Worm (Caenorhabditis elegans) whole organism, mixed stage, embryonic: ENCODE data around the gene nhr-91.

Source experiments
- ces-1 ChIP-seq: fragments of 150-350 bp; optimal IDR thresholded peaks from 2 replicates; lab custom pipeline; 2014; ENCODE audit warnings: missing biosample characterization, missing genetic modification reagents, missing genetic modification characterization
- drap-1 ChIP-seq: fragments of 200-800 bp; sonication (Bioruptor generic); optimal IDR thresholded peaks from 3 replicates; lab custom pipeline; 2018; ENCODE audit warnings: mild to moderate bottlenecking, missing genetic modification characterization, missing compliant biosample characterization
- lin-32 ChIP-seq: fragments of 200-800 bp; sonication (Bioruptor generic); optimal IDR thresholded peaks from 2 replicates; lab custom pipeline; 2018; ENCODE audit warnings: mild to moderate bottlenecking, missing genetic modification characterization, missing compliant biosample characterization
- mab-5 ChIP-seq: fragments of 150-350 bp; optimal IDR thresholded peaks from 2 replicates; lab custom pipeline; 2014; ENCODE audit warnings: missing biosample characterization, missing genetic modification characterization
- mep-1 ChIP-seq: fragments of 150-350 bp; optimal IDR thresholded peaks from 2 replicates; lab custom pipeline; 2017; ENCODE audit warnings: missing biosample characterization, missing genetic modification reagents, missing genetic modification characterization, inconsistent platforms
- mls-2 ChIP-seq: sonication (generic microtip); optimal IDR thresholded peaks from 2 replicates; lab custom pipeline; 2016; ENCODE audit warnings: mild to moderate bottlenecking, missing genetic modification characterization, moderate library complexity, missing compliant biosample characterization
- nhr-12 ChIP-seq: fragments of 150-350 bp; optimal IDR thresholded peaks from 2 replicates; lab custom pipeline; 2014; ENCODE audit warnings: missing biosample characterization, missing genetic modification characterization
- nhr-28 ChIP-seq: fragments of 150-350 bp; optimal IDR thresholded peaks from 2 replicates; lab custom pipeline; 2014; ENCODE audit warnings: missing biosample characterization, missing genetic modification characterization
- nhr-76 ChIP-seq: sonication (generic microtip); optimal IDR thresholded peaks from 2 replicates; lab custom pipeline; 2017; ENCODE audit warnings: missing biosample characterization, missing genetic modification characterization
- pha-4 ChIP-seq: fragments of 150-350 bp; optimal IDR thresholded peaks from 2 replicates; lab custom pipeline; 2018; ENCODE audit warnings: missing biosample characterization, missing genetic modification reagents, missing genetic modification characterization
- snpc-4 ChIP-seq: fragments of 150-350 bp; optimal IDR thresholded peaks from 2 replicates; lab custom pipeline; 2014; ENCODE audit warnings: missing biosample characterization, missing genetic modification characterization
- unc-39 ChIP-seq: fragments of 150-350 bp; optimal IDR thresholded peaks from 2 replicates; lab custom pipeline; 2014; ENCODE audit warnings: missing biosample characterization, missing genetic modification characterization
- unc-62 ChIP-seq: fragments of 150-350 bp; optimal IDR thresholded peaks from 2 replicates; lab custom pipeline; 2014; ENCODE audit warnings: missing biosample characterization, missing genetic modification reagents, missing genetic modification characterization
- ztf-11 ChIP-seq: fragments of 150-350 bp; optimal IDR thresholded peaks from 2 replicates; lab custom pipeline; 2014; ENCODE audit warnings: missing biosample characterization, missing genetic modification characterization

DNA sequence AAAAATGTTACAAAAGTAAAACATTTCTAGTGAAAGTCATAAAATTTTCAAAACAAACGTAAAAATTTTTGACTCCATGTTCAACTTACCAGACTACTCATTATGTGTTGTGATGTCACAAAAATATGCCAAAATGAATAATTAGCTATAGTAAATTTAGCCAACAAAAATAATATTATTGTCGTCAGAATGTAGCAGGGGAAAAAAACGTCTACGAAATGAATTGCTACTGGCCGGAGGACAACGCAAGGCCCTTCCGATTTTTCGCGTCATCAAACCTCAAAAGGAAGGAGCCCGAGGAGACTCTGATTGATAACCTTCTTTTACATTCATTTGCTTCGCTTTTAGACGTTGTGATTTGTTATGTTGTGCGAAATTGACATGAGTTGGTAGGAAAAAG lies 6.3 kb upstream of the nhr-91 start, which contains the start of gene ser-2:
- TF ChIP-seq unc-39 (tag; lab: Kevin White, UChicago) (no peak), nhr-12 (tag; lab: Kevin White, UChicago) (no peak), unc-62 (no peak), mab-5 (tag; lab: Kevin White, UChicago) (no peak), pha-4 (tag; lab: Kevin White, UChicago) (no peak), ztf-11 (tag; lab: Kevin White, UChicago) (no peak), snpc-4 (tag; lab: Kevin White, UChicago) (no peak), drap-1 (GFP tag; lab: Kevin White, UChicago) (no peak), nhr-28 (tag; lab: Kevin White, UChicago) (no peak), nhr-76 (tag; lab: Kevin White, UChicago) (no peak), lin-32 (GFP tag; lab: Kevin White, UChicago) (no peak), ces-1 (GFP tag; lab: Kevin White, UChicago) (no peak), mep-1 (no peak), mls-2 (tag; lab: Kevin White, UChicago) (no peak)
